Worm (Caenorhabditis elegans) whole organism, early embryonic: ENCODE measurements around the gene C18D1.2.

Experiments used
- F13C5.2 ChIP-seq: sonication (generic microtip); optimal IDR thresholded peaks from 2 replicates; lab custom pipeline; 2017; ENCODE audit warnings: mild to moderate bottlenecking, missing genetic modification characterization, inconsistent platforms, missing compliant biosample characterization
- aly-1 ChIP-seq: sonication (generic microtip); optimal IDR thresholded peaks from 2 replicates; lab custom pipeline; 2016; ENCODE audit warnings: missing genetic modification characterization, missing compliant biosample characterization
- ama-1 ChIP-seq: fragments of 150-350 bp; optimal IDR thresholded peaks from 2 replicates; lab custom pipeline; 2014
- ceh-13 ChIP-seq: fragments of 200-800 bp; sonication (Bioruptor generic); optimal IDR thresholded peaks from 2 replicates; lab custom pipeline; 2018; ENCODE audit warnings: mild to moderate bottlenecking, missing genetic modification characterization, missing compliant biosample characterization
- ceh-36 ChIP-seq: sonication (generic microtip); optimal IDR thresholded peaks from 2 replicates; lab custom pipeline; 2016; ENCODE audit warnings: missing genetic modification characterization, inconsistent platforms, missing compliant biosample characterization
- ets-7 ChIP-seq: sonication (generic microtip); optimal IDR thresholded peaks from 2 replicates; lab custom pipeline; 2016; ENCODE audit warnings: missing genotype, missing genetic modification characterization, missing compliant biosample characterization
- flt-1 ChIP-seq: fragments of 200-800 bp; sonication (Bioruptor generic); IDR thresholded peaks from 2 replicates; pipeline ENCODE4 v1.3.6; 2022; ENCODE audit warnings: missing genetic modification characterization, missing compliant biosample characterization
- hmbx-1 ChIP-seq: sonication (generic microtip); optimal IDR thresholded peaks from 2 replicates; lab custom pipeline; 2016; ENCODE audit warnings: mild to moderate bottlenecking, missing genetic modification characterization, missing compliant biosample characterization
- hmg-4 ChIP-seq: fragments of 200-800 bp; sonication (Bioruptor generic); optimal IDR thresholded peaks from 2 replicates; lab custom pipeline; 2018; ENCODE audit warnings: mild to moderate bottlenecking, missing genetic modification characterization, missing compliant biosample characterization
- scrt-1 ChIP-seq: fragments of 200-800 bp; sonication (Bioruptor generic); IDR thresholded peaks from 2 replicates; pipeline ENCODE4 v1.3.6; 2022; ENCODE audit warnings: missing genetic modification characterization, missing compliant biosample characterization
- sea-1 ChIP-seq: fragments of 200-800 bp; sonication (Bioruptor generic); conservative IDR thresholded peaks from 2 replicates; pipeline ENCODE4 v1.3.6; 2022; ENCODE audit warnings: missing genetic modification characterization, missing compliant biosample characterization
- tbx-11 ChIP-seq: fragments of 200-800 bp; sonication (Bioruptor generic); IDR thresholded peaks from 2 replicates; pipeline ENCODE4 v1.3.6; 2022; ENCODE audit warnings: missing genetic modification characterization, missing compliant biosample characterization

DNA sequence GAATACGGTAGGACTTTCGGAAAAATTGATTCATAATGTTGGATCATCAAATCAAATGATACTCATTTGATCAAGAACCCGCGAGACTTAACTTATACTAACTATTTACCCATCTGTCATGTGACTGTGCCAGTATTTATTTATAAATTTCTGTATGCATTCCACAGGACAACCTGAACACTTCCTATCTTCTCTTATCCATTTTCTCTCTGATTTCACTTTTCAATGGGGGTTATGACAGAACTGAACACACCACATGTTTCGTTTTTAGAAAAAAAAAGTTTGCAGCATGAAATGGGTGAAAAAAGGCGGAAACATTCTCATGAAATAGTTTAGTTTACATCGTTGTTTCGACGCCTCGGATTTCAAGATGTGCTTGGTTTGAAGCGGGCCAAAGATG is 39.3 kb upstream of the C18D1.2 start:
- TF ChIP-seq F13C5.2 = no peak
- no peak for TF ChIP-seq hmg-4 (GFP tag; lab: Kevin White, UChicago)
- no peak for TF ChIP-seq sea-1
- no peak for TF ChIP-seq ama-1
- no peak for TF ChIP-seq ceh-13 (GFP tag; lab: Kevin White, UChicago)
- TF ChIP-seq scrt-1 (GFP tag; lab: Robert Waterston, UW) = no peak
- no peak for TF ChIP-seq ceh-36 (tag; lab: Kevin White, UChicago)
- no peak for TF ChIP-seq hmbx-1 (tag; lab: Kevin White, UChicago)
- no peak for TF ChIP-seq aly-1 (tag; lab: Kevin White, UChicago)
- no peak for TF ChIP-seq tbx-11
- no peak for TF ChIP-seq flt-1 (GFP tag; lab: Robert Waterston, UW)
- TF ChIP-seq ets-7 (tag; lab: Kevin White, UChicago) = no peak
